Worm (Caenorhabditis elegans) whole organism, L4/young adult: ENCODE data around the gene Y62E10A.24.

ENCODE experiments used
- W03F9.2 ChIP-seq: fragments of 150-350 bp; optimal IDR thresholded peaks from 2 replicates; lab custom pipeline; 2014; ENCODE audit warnings: missing biosample characterization, missing genetic modification characterization
- dao-5 ChIP-seq: sonication (generic microtip); optimal IDR thresholded peaks from 2 replicates; lab custom pipeline; 2016; ENCODE audit warnings: missing genotype, missing genetic modification characterization, moderate library complexity, missing compliant biosample characterization
- him-1 ChIP-seq: sonication (generic microtip); optimal IDR thresholded peaks from 2 replicates; lab custom pipeline; 2016; ENCODE audit warnings: missing genotype, missing genetic modification reagents, missing genetic modification characterization, missing compliant biosample characterization

- TF ChIP-seq him-1 (tag; lab: Kevin White, UChicago) = no peak
- TF ChIP-seq dao-5 (tag; lab: Kevin White, UChicago) = no peak
- no peak for TF ChIP-seq W03F9.2 (tag; lab: Kevin White, UChicago)
These were observed 12.0 kb upstream of the Y62E10A.24 start, which contains the start of gene W02A2.8 for ce11 chrIV:13358488-13358887.
